Fruit fly (Drosophila melanogaster) whole organism, pupa: Measurements from ENCODE around the gene Dnai2.

ENCODE experiments used
- CG10348 ChIP-seq: fragments of 200-800 bp; sonication (Bioruptor generic); IDR thresholded peaks from 2 replicates; pipeline ENCODE4 v1.3.6; 2022; ENCODE audit warnings: missing biosample characterization, missing genetic modification characterization
- CG12605 ChIP-seq: fragments of 200-800 bp; sonication (Bioruptor generic); IDR thresholded peaks from 2 replicates; pipeline ENCODE4 v1.3.6; 2022; ENCODE audit warnings: missing biosample characterization, missing genetic modification characterization
- CG13204 ChIP-seq: fragments of 200-800 bp; sonication (Bioruptor generic); optimal IDR thresholded peaks from 2 replicates; lab custom pipeline; 2018; ENCODE audit warnings: missing biosample characterization, mild to moderate bottlenecking, missing genetic modification characterization, moderate library complexity
- CG14655 ChIP-seq: fragments of 200-800 bp; sonication (Bioruptor generic); optimal IDR thresholded peaks from 3 replicates; lab custom pipeline; 2017; ENCODE audit warnings: mild to moderate bottlenecking, missing biosample characterization, missing genetic modification reagents, missing genetic modification characterization
- CG15710 ChIP-seq: fragments of 200-800 bp; sonication (Bioruptor generic); optimal IDR thresholded peaks from 2 replicates; lab custom pipeline; 2018; ENCODE audit warnings: missing biosample characterization, mild to moderate bottlenecking, missing genetic modification characterization, moderate library complexity
- CG17806 ChIP-seq: fragments of 200-800 bp; sonication (Bioruptor generic); optimal IDR thresholded peaks from 2 replicates; lab custom pipeline; 2018; ENCODE audit warnings: missing biosample characterization, mild to moderate bottlenecking, missing genetic modification characterization, moderate library complexity
- CG32121 ChIP-seq: fragments of 200-800 bp; sonication (Bioruptor generic); IDR thresholded peaks from 2 replicates; pipeline ENCODE4 v1.3.6; 2022; ENCODE audit warnings: missing biosample characterization, missing genetic modification characterization
- CG34367 ChIP-seq: fragments of 200-800 bp; sonication (Bioruptor generic); optimal IDR thresholded peaks from 2 replicates; lab custom pipeline; 2018; ENCODE audit warnings: missing biosample characterization, mild to moderate bottlenecking, missing genetic modification characterization
- CG4496 ChIP-seq: fragments of 200-800 bp; sonication (Bioruptor generic); IDR thresholded peaks from 3 replicates; pipeline ENCODE4 v1.3.6; 2022; ENCODE audit warnings: missing biosample characterization, missing genetic modification characterization
- CG8159 ChIP-seq: fragments of 200-800 bp; sonication (Bioruptor generic); optimal IDR thresholded peaks from 3 replicates; lab custom pipeline; 2018; ENCODE audit warnings: missing biosample characterization, mild to moderate bottlenecking, missing genetic modification characterization, moderate library complexity
- CG8301 ChIP-seq: fragments of 200-800 bp; sonication (Bioruptor generic); optimal IDR thresholded peaks from 2 replicates; lab custom pipeline; 2018; ENCODE audit warnings: missing biosample characterization, mild to moderate bottlenecking, missing genetic modification characterization
- CG9948 ChIP-seq: fragments of 200-800 bp; sonication (Bioruptor generic); optimal IDR thresholded peaks from 2 replicates; lab custom pipeline; 2018; ENCODE audit warnings: missing biosample characterization, mild to moderate bottlenecking, missing genetic modification characterization, moderate library complexity
- D1 ChIP-seq: fragments of 200-800 bp; sonication (Bioruptor generic); optimal IDR thresholded peaks from 2 replicates; lab custom pipeline; 2018; ENCODE audit warnings: missing biosample characterization, mild to moderate bottlenecking, missing genetic modification characterization, moderate library complexity
- EcR ChIP-seq: fragments of 200-800 bp; sonication (Bioruptor generic); optimal IDR thresholded peaks from 3 replicates; lab custom pipeline; 2019; ENCODE audit warnings: missing biosample characterization, missing genetic modification characterization, mild to moderate bottlenecking, moderate library complexity, missing genetic modification reagents
- Ets98B ChIP-seq: fragments of 200-800 bp; sonication (Bioruptor generic); IDR thresholded peaks from 2 replicates; pipeline ENCODE4 v1.3.6; 2022; ENCODE audit warnings: missing biosample characterization, missing genetic modification characterization
- Pif1A ChIP-seq: fragments of 200-800 bp; sonication (Bioruptor generic); optimal IDR thresholded peaks from 3 replicates; lab custom pipeline; 2016; ENCODE audit warnings: missing biosample characterization, missing genetic modification characterization
- Pif1B ChIP-seq: fragments of 200-800 bp; sonication (Bioruptor generic); optimal IDR thresholded peaks from 3 replicates; lab custom pipeline; 2016; ENCODE audit warnings: missing biosample characterization, missing genetic modification characterization
- Snoo ChIP-seq: fragments of 200-800 bp; sonication (Bioruptor generic); optimal IDR thresholded peaks from 3 replicates; lab custom pipeline; 2017; ENCODE audit warnings: missing biosample characterization, mild to moderate bottlenecking, missing genetic modification characterization, inconsistent platforms
- fd96Ca ChIP-seq: fragments of 200-800 bp; sonication (Bioruptor generic); IDR thresholded peaks from 3 replicates; pipeline ENCODE4 v1.3.6; 2022; ENCODE audit warnings: missing biosample characterization, missing genetic modification characterization
- gl ChIP-seq: fragments of 200-800 bp; sonication (Bioruptor generic); optimal IDR thresholded peaks from 2 replicates; lab custom pipeline; 2018; ENCODE audit warnings: missing biosample characterization, mild to moderate bottlenecking, missing genetic modification characterization
- rn ChIP-seq: fragments of 200-800 bp; sonication (Bioruptor generic); IDR thresholded peaks from 2 replicates; pipeline ENCODE4 v1.3.6; 2022; ENCODE audit warnings: missing biosample characterization, missing genetic modification characterization

Dnai2 gene

dm6 chr3L:11704902-11705546, 6.0 kb upstream of the Dnai2 start:
- TF ChIP-seq D1 (tag; lab: Kevin White, UChicago): no peak
- no peak for TF ChIP-seq CG10348

DNA sequence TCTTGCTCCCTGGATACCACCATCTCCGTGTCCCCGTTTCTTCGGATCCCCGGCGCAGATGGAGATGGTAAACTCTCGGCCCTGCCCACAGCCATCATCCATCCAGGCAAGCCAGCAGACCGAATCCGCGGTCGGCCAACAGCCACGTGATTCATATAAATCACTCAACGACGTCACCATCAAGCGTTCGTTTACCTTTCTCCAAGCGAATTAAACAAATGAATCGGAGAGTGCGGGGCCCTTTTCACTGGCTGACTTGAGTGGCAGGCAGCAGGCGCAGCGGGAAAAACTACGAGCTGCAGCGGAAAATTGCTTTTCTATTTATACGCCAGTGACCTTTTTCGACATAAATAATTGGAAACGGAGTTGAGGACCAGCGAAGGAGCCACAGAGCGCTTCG, 4.5 kb upstream of the Dnai2 start:
- TF ChIP-seq CG34367 (tag; lab: Kevin White, UChicago): no peak
- TF ChIP-seq CG13204: no peak
- no peak; the same call in 2 of the 3 replicates for TF ChIP-seq fd96Ca (GFP tag; lab: Robert Waterston, UW)
- no peak for TF ChIP-seq Pif1B (GFP tag; lab: Kevin White, UChicago)
- TF ChIP-seq EcR (GFP tag; lab: Kevin White, UChicago): peak; percentile 74
- TF ChIP-seq Pif1A (GFP tag; lab: Kevin White, UChicago): no peak

dm6 chr3L:11701649-11702048, 2.6 kb upstream of the Dnai2 start:
- TF ChIP-seq CG9948 (tag; lab: Kevin White, UChicago): no peak
- TF ChIP-seq CG34367 (tag; lab: Kevin White, UChicago): no peak
- no peak for TF ChIP-seq EcR (GFP tag; lab: Kevin White, UChicago)
- no peak for TF ChIP-seq D1 (tag; lab: Kevin White, UChicago)
- TF ChIP-seq CG8159 (tag; lab: Kevin White, UChicago): no peak
- TF ChIP-seq CG8301 (tag; lab: Kevin White, UChicago): peak; percentile 3
- no peak for TF ChIP-seq gl (tag; lab: Kevin White, UChicago)
- TF ChIP-seq Snoo (tag; lab: Kevin White, UChicago): no peak
- TF ChIP-seq Pif1B (GFP tag; lab: Kevin White, UChicago): no peak
- TF ChIP-seq Pif1A (GFP tag; lab: Kevin White, UChicago): no peak
- TF ChIP-seq rn (GFP tag; lab: Robert Waterston, UW): no peak
- no peak for TF ChIP-seq CG17806
- TF ChIP-seq CG13204: no peak
- no peak for TF ChIP-seq CG15710 (tag; lab: Kevin White, UChicago)
- peak; percentile 21 for TF ChIP-seq CG14655 (GFP tag; lab: Kevin White, UChicago)
- TF ChIP-seq CG10348: no peak
- no peak for TF ChIP-seq CG12605
- TF ChIP-seq fd96Ca (GFP tag; lab: Robert Waterston, UW): 0 out of 3 replicates have a peak, but pooled peaks have one; percentile 6
- TF ChIP-seq CG4496: peak; percentile 45; the same call in 1 of the 3 replicates
- peak; percentile 52 for TF ChIP-seq CG32121 (GFP tag; lab: Robert Waterston, UW)
- TF ChIP-seq Ets98B (GFP tag; lab: Robert Waterston, UW): peak; percentile 45

DNA sequence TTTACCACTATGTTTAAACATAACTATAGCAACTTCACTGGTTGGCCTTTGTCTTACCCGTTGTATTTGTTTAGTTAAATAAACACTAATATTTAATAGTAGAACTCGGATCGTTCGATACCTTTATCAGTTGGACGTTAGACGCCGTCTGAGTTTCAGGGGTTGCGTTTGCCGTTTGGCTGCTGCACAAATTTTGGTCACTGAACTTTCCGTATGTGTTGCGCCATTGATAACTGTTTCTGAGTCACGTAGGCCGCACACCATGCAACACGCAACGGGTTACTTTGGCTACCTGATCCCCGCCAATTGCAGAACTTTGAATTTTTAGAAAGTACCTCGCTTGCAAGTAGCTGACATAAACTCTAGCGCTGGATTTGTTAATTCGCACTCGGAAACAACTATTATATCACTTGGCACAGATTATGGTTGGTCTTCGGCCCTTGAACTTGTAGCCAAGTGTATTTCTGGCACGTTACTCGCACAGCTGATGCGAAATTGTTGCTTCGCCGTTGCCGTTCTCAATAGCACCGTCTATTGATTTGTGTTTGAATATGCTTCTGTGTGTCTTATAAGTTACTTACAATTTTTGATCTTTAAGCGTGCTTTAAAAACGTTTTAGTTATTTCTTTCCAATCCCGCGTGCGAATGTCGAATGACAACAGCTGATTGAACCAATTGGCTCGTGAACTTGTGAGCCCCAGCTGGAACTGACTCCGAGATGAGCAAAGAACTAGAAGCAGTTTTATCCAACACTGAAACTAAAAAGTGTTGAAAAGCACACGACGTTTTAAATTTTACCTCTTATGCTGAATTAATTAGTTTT, 2.6 kb downstream of the Dnai2 start, which contains the start of gene Dph1:
TSS of gene Dph1 (minus strand) at position 670 of the 823 bp plus-strand sequence.
- TF ChIP-seq Ets98B (GFP tag; lab: Robert Waterston, UW) (peak; percentile 95), fd96Ca (GFP tag; lab: Robert Waterston, UW) (peak; percentile 97), CG8301 (tag; lab: Kevin White, UChicago) (peak; percentile 95), CG32121 (GFP tag; lab: Robert Waterston, UW) (peak; percentile 96), gl (tag; lab: Kevin White, UChicago) (peak; percentile 87), CG15710 (tag; lab: Kevin White, UChicago) (peak; percentile 86), Pif1A (GFP tag; lab: Kevin White, UChicago) (peak; percentile 95), Pif1B (GFP tag; lab: Kevin White, UChicago) (peak; percentile 91), rn (GFP tag; lab: Robert Waterston, UW) (peak; percentile 82), CG17806 (peak; percentile 94), CG12605 (peak; percentile 92), D1 (tag; lab: Kevin White, UChicago) (peak; percentile 72), CG4496 (peak; percentile 98), CG34367 (tag; lab: Kevin White, UChicago) (peak; percentile 92), CG14655 (GFP tag; lab: Kevin White, UChicago) (peak; percentile 95), EcR (GFP tag; lab: Kevin White, UChicago) (peak; percentile 93), CG10348 (peak; percentile 63), CG9948 (tag; lab: Kevin White, UChicago) (peak; percentile 88), CG13204 (no peak), Snoo (tag; lab: Kevin White, UChicago) (peak; percentile 90), CG8159 (tag; lab: Kevin White, UChicago) (peak; percentile 91)

DNA sequence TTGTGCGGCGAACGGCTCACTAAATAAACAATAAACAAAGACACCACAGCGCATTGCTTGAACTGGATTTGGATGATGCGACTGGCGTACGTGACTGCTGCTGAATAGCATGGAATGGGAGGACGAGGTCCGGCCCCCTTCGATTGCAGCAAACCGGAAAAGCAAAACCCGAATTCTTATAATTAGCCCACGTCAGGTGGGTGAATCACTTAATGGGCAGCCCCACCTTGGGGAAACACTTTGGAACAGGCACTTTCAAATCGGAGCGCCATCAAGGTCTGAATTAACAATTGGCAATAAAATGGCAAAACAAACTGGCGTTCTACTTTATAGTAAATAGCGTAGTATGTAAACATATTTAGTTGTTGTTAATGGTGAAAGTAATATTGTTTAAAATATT, 3.2 kb downstream of the Dnai2 start:
- TF ChIP-seq CG8159 (tag; lab: Kevin White, UChicago) (no peak), EcR (GFP tag; lab: Kevin White, UChicago) (no peak), CG14655 (GFP tag; lab: Kevin White, UChicago) (no peak), CG4496 (no peak), fd96Ca (GFP tag; lab: Robert Waterston, UW) (no peak), Pif1B (GFP tag; lab: Kevin White, UChicago) (no peak), rn (GFP tag; lab: Robert Waterston, UW) (no peak)
